Fruit fly (Drosophila melanogaster) whole organism, embryonic: ENCODE data around the gene rush.

Experiments
- Awh ChIP-seq: fragments of 200-800 bp; sonication (Bioruptor generic); IDR thresholded peaks from 2 replicates; pipeline ENCODE4, ENCODE4 v1.3.6; 2022; ENCODE audit warnings: missing biosample characterization, missing genetic modification characterization
- BtbVII ChIP-seq: fragments of 200-800 bp; sonication (Bioruptor generic); optimal IDR thresholded peaks from 3 replicates; lab custom pipeline; 2017; ENCODE audit warnings: missing biosample characterization, mild to moderate bottlenecking, missing genetic modification characterization
- CG10267 ChIP-seq: fragments of 200-800 bp; sonication (Bioruptor generic); optimal IDR thresholded peaks from 2 replicates; lab custom pipeline; 2018; ENCODE audit warnings: missing biosample characterization, mild to moderate bottlenecking, missing genetic modification characterization, moderate library complexity
- CG10543 ChIP-seq: fragments of 200-800 bp; sonication (Bioruptor generic); optimal IDR thresholded peaks from 3 replicates; lab custom pipeline; 2017; ENCODE audit warnings: missing biosample characterization, mild to moderate bottlenecking, missing genetic modification characterization, moderate library complexity
- CG11085 ChIP-seq: fragments of 200-800 bp; sonication (Bioruptor generic); IDR thresholded peaks from 2 replicates; pipeline ENCODE4 v1.3.6; 2022; ENCODE audit warnings: missing biosample characterization, missing genetic modification characterization
- CG12236 ChIP-seq: fragments of 200-800 bp; sonication (Bioruptor generic); optimal IDR thresholded peaks from 2 replicates; lab custom pipeline; 2016; ENCODE audit warnings: missing biosample characterization, missing genetic modification characterization
- CG14050 ChIP-seq: fragments of 200-800 bp; sonication (Bioruptor generic); IDR thresholded peaks from 3 replicates; pipeline ENCODE4 v1.3.6; 2022; ENCODE audit warnings: missing biosample characterization, missing genetic modification characterization
- CG14710 ChIP-seq: fragments of 200-800 bp; sonication (Bioruptor generic); optimal IDR thresholded peaks from 3 replicates; lab custom pipeline; 2019; ENCODE audit warnings: missing biosample characterization, mild to moderate bottlenecking, missing genetic modification characterization, moderate library complexity
- CG1529 ChIP-seq: fragments of 200-800 bp; sonication (Bioruptor generic); optimal IDR thresholded peaks from 3 replicates; lab custom pipeline; 2018; ENCODE audit warnings: missing biosample characterization, missing genetic modification characterization
- CG15514 ChIP-seq: fragments of 200-800 bp; sonication (Bioruptor generic); optimal IDR thresholded peaks from 3 replicates; lab custom pipeline; 2017; ENCODE audit warnings: missing biosample characterization, missing genetic modification characterization, mild to moderate bottlenecking, moderate library complexity, missing genetic modification reagents
- CG16779 ChIP-seq: fragments of 200-800 bp; sonication (Bioruptor generic); IDR thresholded peaks from 2 replicates; pipeline ENCODE4 v1.3.6; 2022; ENCODE audit warnings: missing biosample characterization, missing genetic modification characterization
- CG2120 ChIP-seq: fragments of 200-800 bp; sonication (Bioruptor generic); optimal IDR thresholded peaks from 3 replicates; lab custom pipeline; 2016; ENCODE audit warnings: missing biosample characterization, missing genetic modification characterization
- CG2202 ChIP-seq: fragments of 200-800 bp; sonication (Bioruptor generic); optimal IDR thresholded peaks from 2 replicates; lab custom pipeline; 2018; ENCODE audit warnings: missing biosample characterization, mild to moderate bottlenecking, missing genetic modification characterization
- CG34376 ChIP-seq: fragments of 200-800 bp; sonication (Bioruptor generic); optimal IDR thresholded peaks from 2 replicates; lab custom pipeline; 2018; ENCODE audit warnings: missing biosample characterization, mild to moderate bottlenecking, missing genetic modification characterization
- CG7786 ChIP-seq: fragments of 200-800 bp; sonication (Bioruptor generic); optimal IDR thresholded peaks from 2 replicates; lab custom pipeline; 2016; ENCODE audit warnings: missing biosample characterization, missing genetic modification characterization
- CG9797 ChIP-seq: fragments of 200-800 bp; sonication (Bioruptor generic); optimal IDR thresholded peaks from 3 replicates; lab custom pipeline; 2018; ENCODE audit warnings: missing biosample characterization, mild to moderate bottlenecking, missing genetic modification characterization
- CTCF ChIP-seq: fragments of 200-800 bp; sonication (Bioruptor generic); optimal IDR thresholded peaks from 2 replicates; lab custom pipeline; 2017; ENCODE audit warnings: missing biosample characterization, mild to moderate bottlenecking, missing genetic modification characterization, moderate library complexity
- Drgx ChIP-seq: fragments of 200-800 bp; sonication (Bioruptor generic); IDR thresholded peaks from 2 replicates; pipeline ENCODE4 v1.3.6; 2022; ENCODE audit warnings: missing biosample characterization, missing genetic modification characterization
- Elba2 ChIP-seq: fragments of 200-800 bp; sonication (Bioruptor generic); optimal IDR thresholded peaks from 3 replicates; lab custom pipeline; 2016; ENCODE audit warnings: missing biosample characterization, missing genetic modification characterization
- HHEX ChIP-seq: fragments of 200-800 bp; sonication (Bioruptor generic); optimal IDR thresholded peaks from 3 replicates; lab custom pipeline; 2017; ENCODE audit warnings: missing biosample characterization, mild to moderate bottlenecking, missing genetic modification characterization, missing genetic modification reagents
- NK7.1 ChIP-seq: fragments of 200-800 bp; sonication (Bioruptor generic); optimal IDR thresholded peaks from 3 replicates; lab custom pipeline; 2016; ENCODE audit warnings: missing biosample characterization, missing genetic modification characterization
- Nf-YC ChIP-seq: fragments of 200-800 bp; optimal IDR thresholded peaks from 3 replicates; lab custom pipeline; 2019; ENCODE audit warnings: missing biosample characterization, mild to moderate bottlenecking, missing genetic modification characterization, moderate library complexity
- Pdp1 ChIP-seq, 2 experiments: fragments of 200-800 bp; sonication (Bioruptor generic); optimal IDR thresholded peaks; 3 replicates each; lab custom pipeline; 2016; ENCODE audit warnings: missing biosample characterization in 2 of 2, missing genetic modification characterization in 2 of 2, mild to moderate bottlenecking in 1 of 2, moderate library complexity in 1 of 2
- Ptx1 ChIP-seq: fragments of 200-800 bp; sonication (Bioruptor generic); IDR thresholded peaks from 2 replicates; pipeline ENCODE4 v1.3.6; 2022; ENCODE audit warnings: missing biosample characterization, missing genetic modification characterization
- Taf1 ChIP-seq: fragments of 200-800 bp; sonication (Bioruptor generic); IDR thresholded peaks from 2 replicates; pipeline ENCODE4 v1.3.6; 2022; ENCODE audit warnings: missing biosample characterization, missing genetic modification characterization
- ato ChIP-seq: fragments of 200-800 bp; sonication (Bioruptor generic); IDR thresholded peaks from 2 replicates; pipeline ENCODE4 v1.3.6; 2022; ENCODE audit warnings: missing biosample characterization, missing genetic modification characterization; ENCODE audit not compliant: partially characterized antibody
- crol ChIP-seq: fragments of 200-800 bp; sonication (Bioruptor generic); IDR thresholded peaks from 2 replicates; pipeline ENCODE4 v1.3.6; 2022; ENCODE audit warnings: missing biosample characterization, missing genetic modification characterization
- disco-r ChIP-seq: fragments of 200-800 bp; sonication (Bioruptor generic); optimal IDR thresholded peaks from 2 replicates; lab custom pipeline; 2016; ENCODE audit warnings: missing biosample characterization, missing genetic modification characterization
- dmrt99B ChIP-seq: fragments of 200-800 bp; sonication (Bioruptor generic); optimal IDR thresholded peaks from 2 replicates; lab custom pipeline; 2018; ENCODE audit warnings: missing biosample characterization, mild to moderate bottlenecking, missing genetic modification characterization, moderate library complexity
- kay ChIP-seq: fragments of 200-800 bp; sonication (Bioruptor generic); optimal IDR thresholded peaks from 2 replicates; lab custom pipeline; 2016; ENCODE audit warnings: missing biosample characterization, missing genetic modification characterization
- lilli ChIP-seq: fragments of 200-800 bp; sonication (Bioruptor generic); optimal IDR thresholded peaks from 3 replicates; lab custom pipeline; 2016; ENCODE audit warnings: missing biosample characterization, missing genetic modification characterization
- mirr ChIP-seq: fragments of 200-800 bp; sonication (Bioruptor generic); optimal IDR thresholded peaks from 3 replicates; lab custom pipeline; 2018; ENCODE audit warnings: missing biosample characterization, mild to moderate bottlenecking, missing genetic modification characterization
- nom ChIP-seq: fragments of 200-800 bp; sonication (Bioruptor generic); optimal IDR thresholded peaks from 2 replicates; lab custom pipeline; 2017; ENCODE audit warnings: missing biosample characterization, missing genetic modification characterization, mild to moderate bottlenecking, moderate library complexity, missing genetic modification reagents
- slp2 ChIP-seq: fragments of 200-800 bp; sonication (Bioruptor generic); optimal IDR thresholded peaks from 2 replicates; lab custom pipeline; 2016; ENCODE audit warnings: missing biosample characterization, missing genetic modification characterization
- sna ChIP-seq: fragments of 200-800 bp; sonication (Bioruptor generic); IDR thresholded peaks from 2 replicates; pipeline ENCODE4 v1.3.6; 2022; ENCODE audit warnings: missing biosample characterization, missing genetic modification characterization; ENCODE audit not compliant: partially characterized antibody
- tna ChIP-seq: fragments of 200-800 bp; sonication (Bioruptor generic); IDR thresholded peaks from 2 replicates; pipeline ENCODE4 v1.3.6; 2022; ENCODE audit warnings: missing biosample characterization, missing genetic modification characterization; ENCODE audit not compliant: partially characterized antibody
- trem ChIP-seq: fragments of 200-800 bp; optimal IDR thresholded peaks from 3 replicates; lab custom pipeline; 2019; ENCODE audit warnings: missing biosample characterization, mild to moderate bottlenecking, missing genetic modification characterization, moderate library complexity
- unc-4 ChIP-seq: fragments of 200-800 bp; sonication (Bioruptor generic); IDR thresholded peaks from 2 replicates; pipeline ENCODE4 v1.3.6; 2022; ENCODE audit warnings: missing biosample characterization, missing genetic modification characterization; ENCODE audit not compliant: partially characterized antibody
- wdn ChIP-seq: fragments of 200-800 bp; sonication (Bioruptor generic); IDR thresholded peaks from 2 replicates; pipeline ENCODE4 v1.3.6; 2022; ENCODE audit warnings: missing biosample characterization, missing genetic modification characterization

Gene rush

dm6 chrX:1460278-1460872, 18.0 kb upstream of the rush start, which contains the start of gene Lrpprc2 (continued):
- TF ChIP-seq unc-4 (peak; percentile 35; the same call in 1 of the 2 replicates), Ptx1 (GFP tag; lab: Robert Waterston, UW) (no peak), CG15514 (GFP tag; lab: Kevin White, UChicago) (peak; percentile 56), CG7786 (no peak), Awh (GFP tag; lab: Robert Waterston, UW) (no peak), CG14050 (GFP tag; lab: Robert Waterston, UW) (no peak), CG10543 (peak; percentile 6), CG14710 (tag; lab: Kevin White, UChicago) (peak; percentile 24), wdn (GFP tag; lab: Robert Waterston, UW) (no peak), CTCF (GFP tag; lab: Kevin White, UChicago) (peak; percentile 35), Elba2 (GFP tag; lab: Kevin White, UChicago) (no peak), Taf1 (GFP tag; lab: Robert Waterston, UW) (no peak), NK7.1 (GFP tag; lab: Kevin White, UChicago) (no peak), tna (GFP tag; lab: Robert Waterston, UW) (no peak), CG2202 (tag; lab: Kevin White, UChicago) (no peak), CG11085 (no peak), kay (GFP tag; lab: Kevin White, UChicago) (no peak)

DNA sequence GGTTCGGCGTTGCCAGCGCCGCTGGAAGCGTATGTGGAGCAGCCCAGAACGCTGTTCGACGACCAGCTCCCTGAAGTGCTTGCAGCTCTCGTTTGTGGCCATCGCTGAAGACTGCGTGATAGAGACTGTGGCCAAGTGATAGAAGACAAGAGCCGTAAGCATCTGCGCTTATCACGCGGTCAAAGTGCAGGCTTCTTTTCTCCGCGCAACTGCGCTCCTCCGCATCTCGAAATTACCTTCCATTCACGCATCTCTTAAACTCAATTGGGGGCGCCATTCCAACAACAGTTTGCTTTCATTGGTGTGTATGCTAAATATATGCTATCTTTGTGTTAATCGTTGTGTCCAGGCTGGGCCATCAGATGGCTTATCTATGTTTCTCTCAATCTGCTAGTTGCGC, 16.8 kb upstream of the rush start, which contains the start of gene CG14787:
TSS of gene CG14787 (minus strand) at position 133 of the 400 bp plus-strand sequence.
- no peak for TF ChIP-seq CG16779 (GFP tag; lab: Robert Waterston, UW)
- 0 out of 2 replicates have a peak, but pooled peaks have one; percentile 37 for TF ChIP-seq Drgx (GFP tag; lab: Robert Waterston, UW)
- TF ChIP-seq CG1529: no peak
- TF ChIP-seq Pdp1 (GFP tag; optimal IDR thresholded peaks at IDR 0.05; lab: Kevin White, UChicago): peak in 1 of 2 experiments; percentile 52
- no peak for TF ChIP-seq dmrt99B (tag; lab: Kevin White, UChicago)
- no peak for TF ChIP-seq Nf-YC (tag; lab: Kevin White, UChicago)
- TF ChIP-seq CG12236: no peak
- TF ChIP-seq sna (GFP tag; lab: Robert Waterston, UW): no peak
- no peak for TF ChIP-seq CG34376 (GFP tag; lab: Kevin White, UChicago)
- TF ChIP-seq nom (GFP tag; lab: Kevin White, UChicago): peak; percentile 58
- TF ChIP-seq ato: no peak
- TF ChIP-seq CG9797 (GFP tag; lab: Kevin White, UChicago): no peak
- TF ChIP-seq CG10267 (tag; lab: Kevin White, UChicago): no peak
- TF ChIP-seq BtbVII: no peak
- no peak for TF ChIP-seq disco-r (GFP tag; lab: Kevin White, UChicago)
- no peak for TF ChIP-seq lilli
- no peak for TF ChIP-seq mirr (GFP tag; lab: Kevin White, UChicago)
- no peak for TF ChIP-seq trem (tag; lab: Kevin White, UChicago)
- no peak for TF ChIP-seq CG2120 (GFP tag; lab: Kevin White, UChicago)
- TF ChIP-seq HHEX (GFP tag; lab: Kevin White, UChicago): no peak
- TF ChIP-seq slp2 (GFP tag; lab: Kevin White, UChicago): no peak
- no peak for TF ChIP-seq crol (GFP tag; lab: Robert Waterston, UW)
- no peak for TF ChIP-seq CG14050 (GFP tag; lab: Robert Waterston, UW)
